Worm (Caenorhabditis elegans): Measurements from ENCODE around the gene egrh-2.

Gene egrh-2

ce11 chrIV:983558-983957, 6.7 kb downstream of the egrh-2 start:
- TF ChIP-seq sea-2 (GFP tag; optimal IDR thresholded peaks at IDR 0.05) = no peak
- no peak for TF ChIP-seq nhr-76 (tag; optimal IDR thresholded peaks at IDR 0.05)
- no peak for TF ChIP-seq fkh-2 (tag; optimal IDR thresholded peaks at IDR 0.05)
- no peak for TF ChIP-seq R02D3.7 (tag; optimal IDR thresholded peaks at IDR 0.05)
- TF ChIP-seq ceh-28 (tag; optimal IDR thresholded peaks at IDR 0.05) = peak; percentile 99
- no peak for TF ChIP-seq zag-1 (tag; optimal IDR thresholded peaks at IDR 0.05)

- TF ChIP-seq ceh-28 (tag; optimal IDR thresholded peaks at IDR 0.05) = peak; percentile 90
Observed at ce11 chrIV:978309-978708, 11.9 kb downstream of the egrh-2 start.

- TF ChIP-seq ceh-28 (tag; optimal IDR thresholded peaks at IDR 0.05) = peak; percentile 98
Observed at ce11 chrIV:977793-978192, 12.5 kb downstream of the egrh-2 start.

ce11 chrIV:976372-976771, 13.9 kb downstream of the egrh-2 start:
- TF ChIP-seq elt-2 (tag; optimal IDR thresholded peaks at IDR 0.05) (peak; percentile 55), lsy-12 (tag; optimal IDR thresholded peaks at IDR 0.05) (no peak)

- TF ChIP-seq snpc-4 (tag; optimal IDR thresholded peaks at IDR 0.05) (no peak), elt-2 (tag; optimal IDR thresholded peaks at IDR 0.05) (no peak), elt-3 (tag; optimal IDR thresholded peaks at IDR 0.05) (no peak), pqm-1 (tag; optimal IDR thresholded peaks at IDR 0.05) (no peak), nhr-12 (tag; optimal IDR thresholded peaks at IDR 0.05) (no peak), nhr-76 (tag; optimal IDR thresholded peaks at IDR 0.05) (no peak), ceh-28 (tag; optimal IDR thresholded peaks at IDR 0.05) (peak; percentile 87)
Observed at ce11 chrIV:972811-973428, 17.3 kb downstream of the egrh-2 start.

ce11 chrIV:972401-972800, 17.9 kb downstream of the egrh-2 start:
- TF ChIP-seq ztf-11 (tag; optimal IDR thresholded peaks at IDR 0.05) (no peak), nhr-237 (tag; optimal IDR thresholded peaks at IDR 0.05) (no peak), unc-39 (tag; optimal IDR thresholded peaks at IDR 0.05) (no peak), nfya-1 (tag; optimal IDR thresholded peaks at IDR 0.05; ENCODE audit: insufficient read depth) (no peak), ama-1 (optimal IDR thresholded peaks at IDR 0.05) (no peak), R02D3.7 (tag; optimal IDR thresholded peaks at IDR 0.05) (no peak), ZK546.5 (tag; optimal IDR thresholded peaks at IDR 0.05) (no peak), nhr-28 (tag; optimal IDR thresholded peaks at IDR 0.05) (no peak), fkh-10 (GFP tag; optimal IDR thresholded peaks at IDR 0.05) (no peak), sea-2 (GFP tag; optimal IDR thresholded peaks at IDR 0.05) (no peak), fkh-2 (tag; optimal IDR thresholded peaks at IDR 0.05) (no peak), nhr-77 (tag; optimal IDR thresholded peaks at IDR 0.05) (no peak), nhr-23 (tag; optimal IDR thresholded peaks at IDR 0.05) (no peak)

ce11 chrIV:971122-971521, 19.1 kb downstream of the egrh-2 start:
- TF ChIP-seq nhr-237 (tag; optimal IDR thresholded peaks at IDR 0.05) (no peak), ceh-82 (tag; optimal IDR thresholded peaks at IDR 0.05) (no peak), unc-62 (GFP tag; optimal IDR thresholded peaks at IDR 0.05) (no peak), egl-27 (tag; optimal IDR thresholded peaks at IDR 0.05) (no peak), hmg-11 (tag; optimal IDR thresholded peaks at IDR 0.05) (no peak), ceh-16 (tag; optimal IDR thresholded peaks at IDR 0.05) (no peak), lin-15B (tag; optimal IDR thresholded peaks at IDR 0.05) (no peak), mdl-1 (tag; optimal IDR thresholded peaks at IDR 0.05) (no peak), R02D3.7 (tag; optimal IDR thresholded peaks at IDR 0.05) (no peak), nfya-1 (tag; optimal IDR thresholded peaks at IDR 0.05; ENCODE audit: insufficient read depth) (no peak), unc-39 (tag; optimal IDR thresholded peaks at IDR 0.05) (no peak)

ce11 chrIV:961862-962261, 28.4 kb downstream of the egrh-2 start:
- TF ChIP-seq fkh-10 (GFP tag; optimal IDR thresholded peaks at IDR 0.05) (peak; percentile 14), snpc-4 (tag; optimal IDR thresholded peaks at IDR 0.05) (no peak)

All from whole organism, L3 larva.